Worm (Caenorhabditis elegans) whole organism, L1 larva: Measurements from ENCODE around the gene thk-1.

Experiments
- aly-2 ChIP-seq: fragments of 150-350 bp; optimal IDR thresholded peaks from 2 replicates; lab custom pipeline; 2014; ENCODE audit warnings: missing biosample characterization, missing genetic modification characterization
- ceh-82 ChIP-seq, 3 experiments: fragments of 150-350 bp in 1 of 3; sonication (generic microtip) in 2 of 3; optimal IDR thresholded peaks; 2 replicates each; lab custom pipeline; 2014 to 2017; ENCODE audit warnings: missing biosample characterization in 3 of 3, missing genetic modification characterization in 3 of 3
- efl-1 ChIP-seq, 4 experiments: fragments of 150-350 bp; optimal IDR thresholded peaks in 3 of 4; peaks in 1 of 4; 1 replicate in 1 of 4; 2 replicates in 3 of 4; lab custom pipeline; 2014; ENCODE audit warnings: missing biosample characterization in 2 of 4, missing genetic modification characterization in 2 of 4, missing genetic modification reagents in 2 of 4
- egl-13 ChIP-seq: sonication (generic microtip); optimal IDR thresholded peaks from 2 replicates; lab custom pipeline; 2016; ENCODE audit warnings: missing genotype, missing genetic modification reagents, missing genetic modification characterization, missing compliant biosample characterization
- egl-27 ChIP-seq, 2 experiments: fragments of 150-350 bp in 1 of 2; sonication (generic microtip); optimal IDR thresholded peaks; 3 replicates each; lab custom pipeline; 2017 to 2018; ENCODE audit warnings: missing biosample characterization in 2 of 2, missing genetic modification characterization in 2 of 2, missing genetic modification reagents in 2 of 2
- elt-3 ChIP-seq, 6 experiments: fragments of 150-350 bp in 1 of 6; sonication (generic microtip); optimal IDR thresholded peaks; 2 replicates each; lab custom pipeline; 2017 to 2018; ENCODE audit warnings: missing biosample characterization in 6 of 6, missing genetic modification characterization in 6 of 6, inconsistent platforms in 1 of 6
- lsy-2 ChIP-seq, 2 experiments: fragments of 150-350 bp; optimal IDR thresholded peaks; 2 replicates each; lab custom pipeline; 2014; ENCODE audit warnings: missing biosample characterization in 2 of 2, missing genetic modification characterization in 2 of 2
- mab-9 ChIP-seq: fragments of 200-800 bp; sonication (Bioruptor generic); IDR thresholded peaks from 2 replicates; pipeline ENCODE4 v1.3.6; 2022; ENCODE audit warnings: missing genetic modification reagents, missing genetic modification characterization, missing compliant biosample characterization
- mep-1 ChIP-seq: fragments of 150-350 bp; optimal IDR thresholded peaks from 2 replicates; lab custom pipeline; 2014; ENCODE audit warnings: missing biosample characterization, missing genetic modification characterization
- nhr-76 ChIP-seq: sonication (generic microtip); optimal IDR thresholded peaks from 2 replicates; lab custom pipeline; 2017; ENCODE audit warnings: missing biosample characterization, missing genetic modification characterization
- nhr-77 ChIP-seq: fragments of 150-350 bp; optimal IDR thresholded peaks from 2 replicates; lab custom pipeline; 2014; ENCODE audit warnings: missing biosample characterization, missing genetic modification characterization
- unc-62 ChIP-seq: fragments of 150-350 bp; optimal IDR thresholded peaks from 2 replicates; lab custom pipeline; 2014; ENCODE audit warnings: missing biosample characterization, missing genetic modification reagents, missing genetic modification characterization

DNA sequence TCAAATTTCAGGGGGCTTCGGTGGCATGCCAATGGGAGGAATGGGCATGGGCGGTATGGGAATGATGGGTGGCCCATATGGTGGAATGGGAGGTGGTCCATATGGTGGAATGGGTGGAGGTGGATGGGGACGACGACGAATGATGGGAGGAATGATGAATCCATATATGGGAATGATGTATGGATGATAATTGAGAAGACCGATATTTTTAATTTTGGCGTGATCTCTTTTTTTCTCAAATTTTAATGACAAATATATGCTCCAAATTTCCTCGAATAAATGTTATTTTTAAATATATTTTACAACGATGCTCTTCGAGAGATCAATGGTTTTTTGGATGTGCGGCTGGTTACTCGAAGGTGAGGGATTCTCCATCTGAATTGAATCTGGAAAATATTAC is 3.7 kb downstream of the thk-1 start, which contains the start of gene Y43C5A.4:
- TF ChIP-seq mab-9 (GFP tag; lab: Robert Waterston, UW) (no peak), unc-62 (GFP tag; lab: Kevin White, UChicago) (no peak), efl-1 (optimal IDR thresholded peaks at IDR 0.05; lab: Kevin White, UChicago) (no peak), efl-1 (GFP tag; optimal IDR thresholded peaks at IDR 0.05 in 1 of 2; lab: Kevin White, UChicago) (no peak), ceh-82 (tag; optimal IDR thresholded peaks at IDR 0.05; lab: Kevin White, UChicago) (no peak), nhr-76 (tag; lab: Kevin White, UChicago) (no peak), egl-27 (tag; optimal IDR thresholded peaks at IDR 0.05; lab: Kevin White, UChicago) (no peak), lsy-2 (tag; optimal IDR thresholded peaks at IDR 0.05; lab: Kevin White, UChicago) (no peak), egl-13 (tag; lab: Kevin White, UChicago) (no peak), aly-2 (tag; lab: Kevin White, UChicago) (no peak), nhr-77 (tag; lab: Kevin White, UChicago) (no peak), mep-1 (tag; lab: Kevin White, UChicago) (no peak), elt-3 (tag; optimal IDR thresholded peaks at IDR 0.05; lab: Kevin White, UChicago) (no peak)
